Fruit fly (Drosophila melanogaster) Kc167 (cell line): ENCODE measurements around the gene Rtel1.

ENCODE experiments used
- Myc ChIP-seq: fragments of >200 bp; optimal IDR thresholded peaks from 2 replicates; lab custom pipeline; 2017; ENCODE audit warnings: missing external identifiers
- h ChIP-seq: fragments of >200 bp; optimal IDR thresholded peaks from 3 replicates; lab custom pipeline; 2018; ENCODE audit warnings: missing external identifiers
- insv ChIP-seq: fragments of >200 bp; optimal IDR thresholded peaks from 3 replicates; lab custom pipeline; 2018; ENCODE audit warnings: missing external identifiers
- psq ChIP-seq: fragments of >200 bp; optimal IDR thresholded peaks from 2 replicates; lab custom pipeline; 2017; ENCODE audit warnings: missing external identifiers
- ttk ChIP-seq: sonication (Bioruptor generic); optimal IDR thresholded peaks from 2 replicates; lab custom pipeline; 2017; ENCODE audit warnings: missing external identifiers

DNA sequence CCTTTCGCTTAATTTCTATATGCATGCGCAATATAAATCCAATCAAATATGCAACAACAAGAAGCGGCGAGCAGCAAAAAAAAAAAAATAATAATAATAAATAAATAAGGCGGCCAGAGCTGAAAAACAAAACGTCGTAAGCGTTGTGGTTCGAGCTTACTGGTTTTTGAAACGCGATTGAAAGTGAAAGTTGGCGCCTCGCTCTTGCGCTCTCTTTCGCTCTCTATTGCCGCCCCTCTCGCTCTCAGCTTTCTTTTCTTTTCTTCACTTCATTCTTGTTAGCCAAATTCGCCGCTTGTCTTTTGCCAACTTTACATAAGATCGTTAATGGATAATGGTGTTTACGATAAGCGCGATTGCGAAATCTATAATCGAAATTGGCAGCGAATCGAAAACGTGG lies 24.9 kb downstream of the Rtel1 start:
- TF ChIP-seq h (lab: Kevin White, UChicago) (no peak), ttk (lab: Kevin White, UChicago) (no peak), psq (lab: Kevin White, UChicago) (no peak), Myc (lab: Kevin White, UChicago) (no peak), insv (no peak)
